Fruit fly (Drosophila melanogaster) whole organism, embryonic: Measurements from ENCODE around the gene CG10943.

Source experiments
- CG12299 ChIP-seq: fragments of 200-800 bp; sonication (Bioruptor generic); optimal IDR thresholded peaks from 2 replicates; lab custom pipeline; 2018; ENCODE audit warnings: missing biosample characterization, mild to moderate bottlenecking, missing genetic modification characterization
- CG1233 ChIP-seq: fragments of 200-800 bp; sonication (Bioruptor generic); optimal IDR thresholded peaks from 4 replicates; lab custom pipeline; 2018; ENCODE audit warnings: missing biosample characterization, mild to moderate bottlenecking, missing genetic modification characterization
- CG12769 ChIP-seq: fragments of 200-800 bp; sonication (Bioruptor generic); optimal IDR thresholded peaks from 2 replicates; lab custom pipeline; 2019; ENCODE audit warnings: missing biosample characterization, mild to moderate bottlenecking, missing genetic modification characterization, moderate library complexity
- CG13296 ChIP-seq: fragments of 200-800 bp; sonication (Bioruptor generic); optimal IDR thresholded peaks from 3 replicates; lab custom pipeline; 2018; ENCODE audit warnings: missing biosample characterization, mild to moderate bottlenecking, missing genetic modification characterization
- CG14014 ChIP-seq: fragments of 200-800 bp; sonication (Bioruptor generic); IDR thresholded peaks from 2 replicates; pipeline ENCODE4 v1.3.6; 2022; ENCODE audit warnings: missing biosample characterization, missing genetic modification characterization
- CG14441 ChIP-seq: fragments of 200-800 bp; sonication (Bioruptor generic); IDR thresholded peaks from 2 replicates; pipeline ENCODE4 v1.3.6; 2022; ENCODE audit warnings: missing biosample characterization, missing genetic modification characterization
- CG16863 ChIP-seq: fragments of 200-800 bp; sonication (Bioruptor generic); optimal IDR thresholded peaks from 3 replicates; lab custom pipeline; 2016; ENCODE audit warnings: missing biosample characterization, missing genetic modification characterization
- CG18476 ChIP-seq: fragments of 200-800 bp; sonication (Bioruptor generic); optimal IDR thresholded peaks from 2 replicates; lab custom pipeline; 2016; ENCODE audit warnings: missing biosample characterization, mild to moderate bottlenecking, missing genetic modification characterization
- CG18599 ChIP-seq: fragments of 200-800 bp; sonication (Bioruptor generic); optimal IDR thresholded peaks from 3 replicates; lab custom pipeline; 2017; ENCODE audit warnings: missing biosample characterization, missing genetic modification characterization, mild to moderate bottlenecking, moderate library complexity, missing genetic modification reagents
- CG2199 ChIP-seq: fragments of 200-800 bp; sonication (Bioruptor generic); IDR thresholded peaks from 3 replicates; pipeline ENCODE4 v1.3.6; 2022; ENCODE audit warnings: missing biosample characterization, missing genetic modification characterization
- CG32767 ChIP-seq: fragments of 200-800 bp; sonication (Bioruptor generic); IDR thresholded peaks from 2 replicates; pipeline ENCODE4 v1.3.6; 2022; ENCODE audit warnings: missing biosample characterization, missing genetic modification characterization
- CG33557 ChIP-seq: fragments of 200-800 bp; sonication (Bioruptor generic); optimal IDR thresholded peaks from 2 replicates; lab custom pipeline; 2019; ENCODE audit warnings: missing biosample characterization, mild to moderate bottlenecking, missing genetic modification characterization, moderate library complexity
- CG34422 ChIP-seq: fragments of 200-800 bp; sonication (Bioruptor generic); IDR thresholded peaks from 3 replicates; pipeline ENCODE4 v1.3.6; 2022; ENCODE audit warnings: missing biosample characterization, missing genetic modification characterization
- CG4424 ChIP-seq: fragments of 200-800 bp; sonication (Bioruptor generic); optimal IDR thresholded peaks from 3 replicates; lab custom pipeline; 2016; ENCODE audit warnings: missing biosample characterization, missing genetic modification characterization
- CG5180 ChIP-seq: fragments of 200-800 bp; sonication (Bioruptor generic); optimal IDR thresholded peaks from 3 replicates; lab custom pipeline; 2017; ENCODE audit warnings: missing biosample characterization, missing genetic modification characterization, mild to moderate bottlenecking, moderate library complexity, missing genetic modification reagents
- CG6791 ChIP-seq: fragments of 200-800 bp; sonication (Bioruptor generic); IDR thresholded peaks from 3 replicates; pipeline ENCODE4 v1.3.6; 2022; ENCODE audit warnings: missing biosample characterization, missing genetic modification characterization; ENCODE audit not compliant: partially characterized antibody
- CG7745 ChIP-seq: fragments of 200-800 bp; sonication (Bioruptor generic); optimal IDR thresholded peaks from 2 replicates; lab custom pipeline; 2018; ENCODE audit warnings: missing biosample characterization, mild to moderate bottlenecking, missing genetic modification characterization, moderate library complexity
- CG8290 ChIP-seq, 3 experiments: fragments of 200-800 bp; sonication (Bioruptor generic); optimal IDR thresholded peaks; 2 replicates each; lab custom pipeline; 2016 to 2019; ENCODE audit warnings: missing biosample characterization in 3 of 3, missing genetic modification characterization in 3 of 3, mild to moderate bottlenecking in 2 of 3, moderate library complexity in 1 of 3
- CG8478 ChIP-seq: fragments of >200 bp; optimal IDR thresholded peaks from 2 replicates; lab custom pipeline; 2018
- CG9437 ChIP-seq: fragments of 200-800 bp; sonication (Bioruptor generic); optimal IDR thresholded peaks from 2 replicates; lab custom pipeline; 2018; ENCODE audit warnings: missing biosample characterization, mild to moderate bottlenecking, missing genetic modification characterization
- CG9797 ChIP-seq: fragments of 200-800 bp; sonication (Bioruptor generic); optimal IDR thresholded peaks from 3 replicates; lab custom pipeline; 2018; ENCODE audit warnings: missing biosample characterization, mild to moderate bottlenecking, missing genetic modification characterization
- Chrac-16 ChIP-seq: fragments of 200-800 bp; sonication (Bioruptor generic); optimal IDR thresholded peaks from 3 replicates; lab custom pipeline; 2016; ENCODE audit warnings: missing biosample characterization, missing genetic modification characterization
- E2f2 ChIP-seq: fragments of 200-800 bp; sonication (Bioruptor generic); IDR thresholded peaks from 2 replicates; pipeline ENCODE4 v1.3.6; 2022; ENCODE audit warnings: missing biosample characterization, missing genetic modification characterization
- ERR ChIP-seq: fragments of 200-800 bp; sonication (Bioruptor generic); optimal IDR thresholded peaks from 2 replicates; lab custom pipeline; 2016; ENCODE audit warnings: missing biosample characterization, missing genetic modification characterization
- HLH4C ChIP-seq: fragments of 200-800 bp; sonication (Bioruptor generic); IDR thresholded peaks from 3 replicates; pipeline ENCODE4 v1.3.6; 2022; ENCODE audit warnings: missing biosample characterization, missing genetic modification characterization; ENCODE audit not compliant: partially characterized antibody
- Hr3 ChIP-seq: fragments of 200-800 bp; sonication (Bioruptor generic); optimal IDR thresholded peaks from 3 replicates; lab custom pipeline; 2016; ENCODE audit warnings: missing biosample characterization, missing genetic modification characterization
- Hsf ChIP-seq: fragments of 200-800 bp; sonication (Bioruptor generic); optimal IDR thresholded peaks from 3 replicates; lab custom pipeline; 2016; ENCODE audit warnings: missing biosample characterization, missing genetic modification characterization
- Jarid2 ChIP-seq: fragments of 200-800 bp; sonication (Bioruptor generic); optimal IDR thresholded peaks from 3 replicates; lab custom pipeline; 2017; ENCODE audit warnings: mild to moderate bottlenecking, missing biosample characterization, missing genetic modification reagents, missing genetic modification characterization
- MESR4 ChIP-seq: fragments of 200-800 bp; sonication (Bioruptor generic); optimal IDR thresholded peaks from 2 replicates; lab custom pipeline; 2018; ENCODE audit warnings: missing biosample characterization, mild to moderate bottlenecking, missing genetic modification characterization, moderate library complexity
- abd-A ChIP-seq: fragments of 200-800 bp; sonication (Bioruptor generic); optimal IDR thresholded peaks from 3 replicates; lab custom pipeline; 2019; ENCODE audit warnings: missing biosample characterization, mild to moderate bottlenecking, missing genetic modification characterization, moderate library complexity
- bowl ChIP-seq: fragments of 200-800 bp; sonication (Bioruptor generic); IDR thresholded peaks from 2 replicates; pipeline ENCODE4 v1.3.6; 2022; ENCODE audit warnings: missing biosample characterization, missing genetic modification characterization
- ci ChIP-seq: fragments of 200-800 bp; sonication (Bioruptor generic); IDR thresholded peaks from 3 replicates; pipeline ENCODE4 v1.3.6; 2022; ENCODE audit warnings: missing biosample characterization, missing genetic modification characterization
- dmrt11E ChIP-seq: fragments of 200-800 bp; sonication (Bioruptor generic); optimal IDR thresholded peaks from 3 replicates; lab custom pipeline; 2018; ENCODE audit warnings: missing biosample characterization, mild to moderate bottlenecking, missing genetic modification characterization, moderate library complexity
- ewg ChIP-seq: fragments of 200-800 bp; sonication (Bioruptor generic); optimal IDR thresholded peaks from 3 replicates; lab custom pipeline; 2017; ENCODE audit warnings: mild to moderate bottlenecking, missing biosample characterization, missing genetic modification reagents, missing genetic modification characterization
- gsb-n ChIP-seq: fragments of 200-800 bp; sonication (Bioruptor generic); optimal IDR thresholded peaks from 3 replicates; lab custom pipeline; 2018; ENCODE audit warnings: missing biosample characterization, mild to moderate bottlenecking, missing genetic modification characterization
- kni ChIP-seq: fragments of 200-800 bp; sonication (Bioruptor generic); optimal IDR thresholded peaks from 3 replicates; lab custom pipeline; 2017; ENCODE audit warnings: mild to moderate bottlenecking, missing biosample characterization, missing genetic modification reagents, missing genetic modification characterization
- lab ChIP-seq: fragments of 200-800 bp; sonication (Bioruptor generic); optimal IDR thresholded peaks from 3 replicates; lab custom pipeline; 2017; ENCODE audit warnings: missing biosample characterization, missing genetic modification characterization, mild to moderate bottlenecking, moderate library complexity, missing genetic modification reagents
- pan ChIP-seq, 4 experiments: fragments of >200 bp in 3 of 4; fragments of 200-800 bp in 1 of 4; sonication (Bioruptor generic) in 1 of 4; optimal IDR thresholded peaks in 3 of 4; IDR thresholded peaks in 1 of 4; 2 replicates each; pipeline versions ENCODE4 v1.3.6 to Lab custom; 2017 to 2022; ENCODE audit warnings: missing biosample characterization in 2 of 4, missing genetic modification characterization in 2 of 4, mixed read lengths in 1 of 4
- pb ChIP-seq: fragments of 200-800 bp; sonication (Bioruptor generic); optimal IDR thresholded peaks from 3 replicates; lab custom pipeline; 2016; ENCODE audit warnings: missing biosample characterization, missing genetic modification characterization
- rib ChIP-seq: fragments of 200-800 bp; sonication (Bioruptor generic); IDR thresholded peaks from 2 replicates; pipeline ENCODE4 v1.3.6; 2022; ENCODE audit warnings: missing biosample characterization, missing genetic modification characterization
- row ChIP-seq: fragments of 200-800 bp; sonication (Bioruptor generic); IDR thresholded peaks from 3 replicates; pipeline ENCODE4 v1.3.6; 2022; ENCODE audit warnings: missing biosample characterization, missing genetic modification characterization
- run ChIP-seq: fragments of 200-800 bp; sonication (Bioruptor generic); optimal IDR thresholded peaks from 3 replicates; lab custom pipeline; 2018; ENCODE audit warnings: missing biosample characterization, mild to moderate bottlenecking, missing genetic modification characterization
- scrt ChIP-seq: fragments of 200-800 bp; sonication (Bioruptor generic); optimal IDR thresholded peaks from 2 replicates; lab custom pipeline; 2018; ENCODE audit warnings: missing biosample characterization, mild to moderate bottlenecking, missing genetic modification characterization, moderate library complexity
- sens ChIP-seq: fragments of 200-800 bp; sonication (Bioruptor generic); peaks from one replicate; lab custom pipeline; 2016; ENCODE audit warnings: missing biosample characterization, missing genetic modification characterization
- seq ChIP-seq: fragments of 200-800 bp; sonication (Bioruptor generic); IDR thresholded peaks from 2 replicates; pipeline ENCODE4 v1.3.6; 2022; ENCODE audit warnings: missing biosample characterization, missing genetic modification characterization
- stc ChIP-seq: fragments of 200-800 bp; sonication (Bioruptor generic); IDR thresholded peaks from 2 replicates; pipeline ENCODE4 v1.3.6; 2022; ENCODE audit warnings: missing biosample characterization, missing genetic modification characterization
- yki ChIP-seq: fragments of >200 bp; optimal IDR thresholded peaks from 3 replicates; lab custom pipeline; 2018
- zen ChIP-seq: fragments of 200-800 bp; sonication (Bioruptor generic); optimal IDR thresholded peaks from 3 replicates; lab custom pipeline; 2018; ENCODE audit warnings: missing biosample characterization, mild to moderate bottlenecking, missing genetic modification characterization, moderate library complexity

The CG10943 gene

dm6 chr3L:12832355-12832881 lies 30.3 kb downstream of the CG10943 start (continued):
- TF ChIP-seq CG32767 (0 out of 2 replicates have a peak, but pooled peaks have one; percentile 16), CG14014 (no peak; the same call in 1 of the 2 replicates), zen (no peak), Hsf (GFP tag; lab: Kevin White, UChicago) (no peak), CG34422 (GFP tag; lab: Robert Waterston, UW) (peak; percentile 10; the same call in 1 of the 3 replicates), CG12769 (tag; lab: Kevin White, UChicago) (peak; percentile 83), CG2199 (GFP tag; lab: Robert Waterston, UW) (peak; percentile 72; the same call in 2 of the 3 replicates), sens (GFP tag; lab: Kevin White, UChicago) (peak; percentile 69), gsb-n (tag; lab: Kevin White, UChicago) (no peak), HLH4C (GFP tag; lab: Robert Waterston, UW) (0 out of 3 replicates have a peak, but pooled peaks have one; percentile 36), CG1233 (GFP tag; lab: Kevin White, UChicago) (peak; percentile 28), CG8478 (lab: Kevin White, UChicago) (no peak), CG5180 (GFP tag; lab: Kevin White, UChicago) (peak; percentile 89), abd-A (tag; lab: Kevin White, UChicago) (peak; percentile 44), CG9437 (GFP tag; lab: Kevin White, UChicago) (no peak), pb (GFP tag; lab: Kevin White, UChicago) (no peak), CG8290 (GFP tag; optimal IDR thresholded peaks at IDR 0.05; lab: Kevin White, UChicago) (no peak), CG8290 (tag; optimal IDR thresholded peaks at IDR 0.05; lab: Kevin White, UChicago) (peak in 1 of 2 experiments; percentile 45), seq (GFP tag; lab: Robert Waterston, UW) (peak; percentile 36; the same call in 1 of the 2 replicates), CG33557 (GFP tag; lab: Kevin White, UChicago) (no peak), rib (GFP tag; lab: Robert Waterston, UW) (0 out of 2 replicates have a peak, but pooled peaks have one; percentile 20), CG6791 (GFP tag; lab: Robert Waterston, UW) (peak; percentile 49; the same call in 1 of the 3 replicates), kni (peak; percentile 75), bowl (GFP tag; lab: Robert Waterston, UW) (no peak), yki (lab: Kevin White, UChicago) (peak; percentile 59), E2f2 (GFP tag; lab: Robert Waterston, UW) (peak; percentile 48; the same call in 1 of the 2 replicates), ERR (GFP tag; lab: Kevin White, UChicago) (peak; percentile 8), stc (no peak), CG18599 (GFP tag; lab: Kevin White, UChicago) (peak; percentile 0), CG13296 (peak; percentile 35), CG12299 (tag; lab: Kevin White, UChicago) (peak; percentile 7), run (tag; lab: Kevin White, UChicago) (peak; percentile 23), ewg (GFP tag; lab: Kevin White, UChicago) (peak; percentile 59), pan (optimal IDR thresholded peaks at IDR 0.05; lab: Kevin White, UChicago) (no peak), pan (GFP tag; optimal IDR thresholded peaks at IDR 0.05 in 1 of 2, IDR thresholded peaks at IDR 0.05 in 1 of 2) (peak in 1 of 2 experiments; percentile 24), lab (peak; percentile 55), row (GFP tag; lab: Robert Waterston, UW) (peak; percentile 28; the same call in 1 of the 3 replicates), Jarid2 (GFP tag; lab: Kevin White, UChicago) (peak; percentile 38)

dm6 chr3L:12831290-12831952 lies 31.3 kb downstream of the CG10943 start:
- TF ChIP-seq Hr3 (GFP tag; lab: Kevin White, UChicago) (peak; percentile 48), CG7745 (tag; lab: Kevin White, UChicago) (no peak), dmrt11E (tag; lab: Kevin White, UChicago) (peak; percentile 18), CG16863 (GFP tag; lab: Kevin White, UChicago) (peak; percentile 25), CG18476 (GFP tag; lab: Kevin White, UChicago) (peak; percentile 41), CG14441 (peak; percentile 61), CG12299 (tag; lab: Kevin White, UChicago) (no peak), CG4424 (GFP tag; lab: Kevin White, UChicago) (peak; percentile 26), CG9797 (GFP tag; lab: Kevin White, UChicago) (no peak), MESR4 (no peak), Chrac-16 (peak; percentile 30), ci (GFP tag; lab: Robert Waterston, UW) (peak; percentile 63; the same call in 1 of the 3 replicates), scrt (GFP tag; lab: Kevin White, UChicago) (no peak)
